Fruit fly (Drosophila melanogaster) S2 (cell line): ENCODE measurements around the gene Obp99b.

ENCODE experiments used
- CG8478 ChIP-seq: fragments of >200 bp; optimal IDR thresholded peaks from 2 replicates; lab custom pipeline; 2018
- CTCF ChIP-seq, 2 experiments: fragments of >200 bp; optimal IDR thresholded peaks; 2 replicates each; lab custom pipeline; 2018

dm6 chr3R:29697841-29698240 lies 18.9 kb downstream of the Obp99b start:
- TF ChIP-seq CG8478 (lab: Kevin White, UChicago) = no peak
- no peak for TF ChIP-seq CTCF (optimal IDR thresholded peaks at IDR 0.05; lab: Kevin White, UChicago)
